Fruit fly (Drosophila melanogaster): ENCODE results near the gene betaNACtes1.
A peak's percentile ranks its signal among the peaks of the same experiment; 100 is the strongest.

The betaNACtes1 gene

dm6 chrX:14214505-14215449 is 42.4 kb upstream of the betaNACtes1 start (continued):
- TF ChIP-seq BtbVII (GFP tag; optimal IDR thresholded peaks at IDR 0.05): peak; percentile 31
- TF ChIP-seq CG10565 (GFP tag; optimal IDR thresholded peaks at IDR 0.05): no peak
- 0 out of 2 replicates have a peak, but pooled peaks have one; percentile 28 for TF ChIP-seq Taf1 (GFP tag; IDR thresholded peaks at IDR 0.05)
- TF ChIP-seq CG17361 (GFP tag; IDR thresholded peaks at IDR 0.05): peak; percentile 33; the same call in 2 of the 3 replicates
- TF ChIP-seq fd3F (GFP tag; optimal IDR thresholded peaks at IDR 0.05): peak; percentile 52
- peak; percentile 16 for TF ChIP-seq Nf-YC (tag; optimal IDR thresholded peaks at IDR 0.05)
- no peak for TF ChIP-seq pan (optimal IDR thresholded peaks at IDR 0.05)
- peak in 1 of 2 experiments; percentile 42 for TF ChIP-seq pan (GFP tag; optimal IDR thresholded peaks at IDR 0.05 in 1 of 2, IDR thresholded peaks at IDR 0.05 in 1 of 2)
- TF ChIP-seq lab (GFP tag; optimal IDR thresholded peaks at IDR 0.05): peak; percentile 72
- 0 out of 2 replicates have a peak, but pooled peaks have one; percentile 16 for TF ChIP-seq CG7372 (GFP tag; IDR thresholded peaks at IDR 0.05)
- peak; percentile 35 for TF ChIP-seq Sox100B (GFP tag; optimal IDR thresholded peaks at IDR 0.05)
- peak; percentile 70 for TF ChIP-seq CG32532 (GFP tag; IDR thresholded peaks at IDR 0.05)
- TF ChIP-seq Lhr (GFP tag; optimal IDR thresholded peaks at IDR 0.05): no peak
- no peak for TF ChIP-seq lilli (GFP tag; optimal IDR thresholded peaks at IDR 0.05)
- TF ChIP-seq CG10147 (GFP tag; optimal IDR thresholded peaks at IDR 0.05): peak; percentile 75
- peak; percentile 42 for TF ChIP-seq CG1233 (GFP tag; optimal IDR thresholded peaks at IDR 0.05)
- TF ChIP-seq maf-S (GFP tag; optimal IDR thresholded peaks at IDR 0.05): no peak
- peak; percentile 49 for TF ChIP-seq CG6689 (GFP tag; IDR thresholded peaks at IDR 0.05)
- TF ChIP-seq dan (GFP tag; IDR thresholded peaks at IDR 0.05): no peak
- TF ChIP-seq Dbx (GFP tag; IDR thresholded peaks at IDR 0.05): no peak
- TF ChIP-seq CoRest (tag; optimal IDR thresholded peaks at IDR 0.05): peak; percentile 48
- TF ChIP-seq CG7928 (GFP tag; optimal IDR thresholded peaks at IDR 0.05): peak; percentile 8
- TF ChIP-seq tap (tag; optimal IDR thresholded peaks at IDR 0.05): peak; percentile 13

dm6 chrX:14213509-14214154 is 41.2 kb upstream of the betaNACtes1 start:
- peak; percentile 59 for TF ChIP-seq row (GFP tag; IDR thresholded peaks at IDR 0.05)
- no peak for TF ChIP-seq CG10274 (GFP tag; optimal IDR thresholded peaks at IDR 0.05)
- TF ChIP-seq Rfx (GFP tag; IDR thresholded peaks at IDR 0.05): peak; percentile 52
- peak; percentile 15 for TF ChIP-seq CG1529 (GFP tag; optimal IDR thresholded peaks at IDR 0.05)
- TF ChIP-seq Mes4 (GFP tag; optimal IDR thresholded peaks at IDR 0.05): no peak
- peak; percentile 32 for TF ChIP-seq Blimp-1 (GFP tag; optimal IDR thresholded peaks at IDR 0.05)
- TF ChIP-seq CG17912 (GFP tag; optimal IDR thresholded peaks at IDR 0.05): no peak
- no peak for TF ChIP-seq MBD-R2 (GFP tag; IDR thresholded peaks at IDR 0.05)
- no peak for TF ChIP-seq fd64A (GFP tag; optimal IDR thresholded peaks at IDR 0.05)
- TF ChIP-seq gcm2 (GFP tag; optimal IDR thresholded peaks at IDR 0.05): no peak
- no peak for TF ChIP-seq CG9797 (GFP tag; optimal IDR thresholded peaks at IDR 0.05)
- TF ChIP-seq fd3F (GFP tag; optimal IDR thresholded peaks at IDR 0.05): peak; percentile 27
- no peak for TF ChIP-seq CG30431 (GFP tag; optimal IDR thresholded peaks at IDR 0.05)
- no peak for TF ChIP-seq zen2 (GFP tag; IDR thresholded peaks at IDR 0.05; ENCODE audit: partially characterized antibody)
- TF ChIP-seq Atf-2 (GFP tag; optimal IDR thresholded peaks at IDR 0.05): no peak
- no peak for TF ChIP-seq CG13123 (GFP tag; optimal IDR thresholded peaks at IDR 0.05)
- no peak for TF ChIP-seq amos (GFP tag; IDR thresholded peaks at IDR 0.05; ENCODE audit: partially characterized antibody)
- no peak for TF ChIP-seq Sin3A (optimal IDR thresholded peaks at IDR 0.05)
- TF ChIP-seq Chrac-16 (GFP tag; optimal IDR thresholded peaks at IDR 0.05): no peak
- peak; percentile 49 for TF ChIP-seq CG13894 (tag; optimal IDR thresholded peaks at IDR 0.05)
- TF ChIP-seq Fer2 (tag; optimal IDR thresholded peaks at IDR 0.05): no peak
- TF ChIP-seq wdn (GFP tag; IDR thresholded peaks at IDR 0.05): no peak
- TF ChIP-seq z (GFP tag; IDR thresholded peaks at IDR 0.05): no peak
- TF ChIP-seq CG10267 (tag; optimal IDR thresholded peaks at IDR 0.05): peak; percentile 6
- no peak for TF ChIP-seq CG15011 (GFP tag; optimal IDR thresholded peaks at IDR 0.05)
- TF ChIP-seq croc (GFP tag; conservative IDR thresholded peaks at IDR 0.05): no peak

Measured in whole organism, embryonic.